Fruit fly (Drosophila melanogaster) whole organism, embryonic: ENCODE results near the gene CG18302.

Experiments
- ATbp ChIP-seq: fragments of 200-800 bp; sonication (Bioruptor generic); optimal IDR thresholded peaks from 2 replicates; lab custom pipeline; 2017; ENCODE audit warnings: missing biosample characterization, mild to moderate bottlenecking, missing genetic modification characterization, missing genetic modification reagents
- B-H2 ChIP-seq: fragments of 200-800 bp; sonication (Bioruptor generic); optimal IDR thresholded peaks from 2 replicates; lab custom pipeline; 2018; ENCODE audit warnings: missing biosample characterization, mild to moderate bottlenecking, missing genetic modification characterization
- CG10267 ChIP-seq: fragments of 200-800 bp; sonication (Bioruptor generic); optimal IDR thresholded peaks from 2 replicates; lab custom pipeline; 2018; ENCODE audit warnings: missing biosample characterization, mild to moderate bottlenecking, missing genetic modification characterization, moderate library complexity
- CG10274 ChIP-seq: fragments of 200-800 bp; sonication (Bioruptor generic); optimal IDR thresholded peaks from 3 replicates; lab custom pipeline; 2017; ENCODE audit warnings: missing biosample characterization, mild to moderate bottlenecking, missing genetic modification characterization
- CG10366 ChIP-seq: fragments of 200-800 bp; sonication (Bioruptor generic); IDR thresholded peaks from 2 replicates; pipeline ENCODE4 v1.3.6; 2022; ENCODE audit warnings: missing biosample characterization, missing genetic modification characterization
- CG10565 ChIP-seq: fragments of 200-800 bp; sonication (Bioruptor generic); optimal IDR thresholded peaks from 3 replicates; lab custom pipeline; 2016; ENCODE audit warnings: missing biosample characterization, mild to moderate bottlenecking, missing genetic modification characterization
- CG11723 ChIP-seq: fragments of 200-800 bp; sonication (Bioruptor generic); optimal IDR thresholded peaks from 2 replicates; lab custom pipeline; 2017; ENCODE audit warnings: missing biosample characterization, mild to moderate bottlenecking, missing genetic modification characterization
- CG12659 ChIP-seq: fragments of 200-800 bp; sonication (Bioruptor generic); optimal IDR thresholded peaks from 3 replicates; lab custom pipeline; 2017; ENCODE audit warnings: mild to moderate bottlenecking, missing biosample characterization, missing genetic modification reagents, missing genetic modification characterization
- CG12942 ChIP-seq: fragments of 200-800 bp; sonication (Bioruptor generic); optimal IDR thresholded peaks from 3 replicates; lab custom pipeline; 2016; ENCODE audit warnings: missing biosample characterization, missing genetic modification characterization
- CG14441 ChIP-seq: fragments of 200-800 bp; sonication (Bioruptor generic); IDR thresholded peaks from 2 replicates; pipeline ENCODE4 v1.3.6; 2022; ENCODE audit warnings: missing biosample characterization, missing genetic modification characterization
- CG2199 ChIP-seq: fragments of 200-800 bp; sonication (Bioruptor generic); IDR thresholded peaks from 3 replicates; pipeline ENCODE4 v1.3.6; 2022; ENCODE audit warnings: missing biosample characterization, missing genetic modification characterization
- CG3065 ChIP-seq: fragments of 200-800 bp; sonication (Bioruptor generic); optimal IDR thresholded peaks from 2 replicates; lab custom pipeline; 2016; ENCODE audit warnings: missing biosample characterization, missing genetic modification characterization
- CG31365 ChIP-seq: fragments of 200-800 bp; sonication (Bioruptor generic); optimal IDR thresholded peaks from 2 replicates; lab custom pipeline; 2018; ENCODE audit warnings: missing biosample characterization, mild to moderate bottlenecking, missing genetic modification characterization
- CG31388 ChIP-seq: fragments of 200-800 bp; sonication (Bioruptor generic); optimal IDR thresholded peaks from 2 replicates; lab custom pipeline; 2016; ENCODE audit warnings: missing biosample characterization, missing genetic modification characterization
- CG31441 ChIP-seq: fragments of 200-800 bp; sonication (Bioruptor generic); IDR thresholded peaks from 2 replicates; pipeline ENCODE4 v1.3.6; 2022; ENCODE audit warnings: missing biosample characterization, missing genetic modification characterization
- CG32767 ChIP-seq: fragments of 200-800 bp; sonication (Bioruptor generic); IDR thresholded peaks from 2 replicates; pipeline ENCODE4 v1.3.6; 2022; ENCODE audit warnings: missing biosample characterization, missing genetic modification characterization
- CG3726 ChIP-seq: fragments of 200-800 bp; sonication (Bioruptor generic); IDR thresholded peaks from 3 replicates; pipeline ENCODE4, ENCODE4 v1.3.6; 2022; ENCODE audit warnings: missing biosample characterization, missing genetic modification characterization
- CG5180 ChIP-seq: fragments of 200-800 bp; sonication (Bioruptor generic); optimal IDR thresholded peaks from 3 replicates; lab custom pipeline; 2017; ENCODE audit warnings: missing biosample characterization, missing genetic modification characterization, mild to moderate bottlenecking, moderate library complexity, missing genetic modification reagents
- CG6175 ChIP-seq: fragments of 200-800 bp; sonication (Bioruptor generic); IDR thresholded peaks from 3 replicates; pipeline ENCODE4 v1.3.6; 2022; ENCODE audit warnings: missing biosample characterization, missing genetic modification characterization
- D19A ChIP-seq: fragments of 200-800 bp; optimal IDR thresholded peaks from 3 replicates; lab custom pipeline; 2019; ENCODE audit warnings: missing biosample characterization, mild to moderate bottlenecking, missing genetic modification characterization, moderate library complexity
- Dip3 ChIP-seq: fragments of 200-800 bp; sonication (Bioruptor generic); optimal IDR thresholded peaks from 3 replicates; lab custom pipeline; 2016; ENCODE audit warnings: missing biosample characterization, missing genetic modification characterization
- Drgx ChIP-seq: fragments of 200-800 bp; sonication (Bioruptor generic); IDR thresholded peaks from 2 replicates; pipeline ENCODE4 v1.3.6; 2022; ENCODE audit warnings: missing biosample characterization, missing genetic modification characterization
- Elba2 ChIP-seq: fragments of 200-800 bp; sonication (Bioruptor generic); optimal IDR thresholded peaks from 3 replicates; lab custom pipeline; 2016; ENCODE audit warnings: missing biosample characterization, missing genetic modification characterization
- Hr51 ChIP-seq, 2 experiments: fragments of 200-800 bp; sonication (Bioruptor generic); optimal IDR thresholded peaks; 2 replicates in 1 of 2; 3 replicates in 1 of 2; lab custom pipeline; 2016 to 2018; ENCODE audit warnings: missing biosample characterization in 2 of 2, missing genetic modification characterization in 2 of 2, mild to moderate bottlenecking in 1 of 2, moderate library complexity in 1 of 2
- Oaz ChIP-seq: fragments of 200-800 bp; sonication (Bioruptor generic); IDR thresholded peaks from 2 replicates; pipeline ENCODE4 v1.3.6; 2022; ENCODE audit warnings: missing biosample characterization, missing genetic modification characterization
- PHDP ChIP-seq: fragments of 200-800 bp; sonication (Bioruptor generic); optimal IDR thresholded peaks from 3 replicates; lab custom pipeline; 2018; ENCODE audit warnings: missing biosample characterization, mild to moderate bottlenecking, missing genetic modification characterization, moderate library complexity
- Pdp1 ChIP-seq, 2 experiments: fragments of 200-800 bp; sonication (Bioruptor generic); optimal IDR thresholded peaks; 3 replicates each; lab custom pipeline; 2016; ENCODE audit warnings: missing biosample characterization in 2 of 2, missing genetic modification characterization in 2 of 2, mild to moderate bottlenecking in 1 of 2, moderate library complexity in 1 of 2
- ara ChIP-seq: fragments of 200-800 bp; sonication (Bioruptor generic); IDR thresholded peaks from 2 replicates; pipeline ENCODE4 v1.3.6; 2022; ENCODE audit warnings: missing biosample characterization, missing genetic modification characterization
- btn ChIP-seq: fragments of 200-800 bp; sonication (Bioruptor generic); optimal IDR thresholded peaks from 2 replicates; lab custom pipeline; 2016; ENCODE audit warnings: missing biosample characterization, missing genetic modification characterization
- danr ChIP-seq: fragments of 200-800 bp; sonication (Bioruptor generic); IDR thresholded peaks from 2 replicates; pipeline ENCODE4 v1.3.6; 2022; ENCODE audit warnings: missing biosample characterization, missing genetic modification characterization
- eve ChIP-seq, 2 experiments: fragments of >200 bp; optimal IDR thresholded peaks; 2 replicates each; lab custom pipeline; 2017; ENCODE audit warnings: missing biosample characterization in 2 of 2, missing genetic modification characterization in 2 of 2
- ewg ChIP-seq: fragments of 200-800 bp; sonication (Bioruptor generic); optimal IDR thresholded peaks from 3 replicates; lab custom pipeline; 2017; ENCODE audit warnings: mild to moderate bottlenecking, missing biosample characterization, missing genetic modification reagents, missing genetic modification characterization
- gro ChIP-seq: fragments of 200-800 bp; sonication (Bioruptor generic); optimal IDR thresholded peaks from 2 replicates; lab custom pipeline; 2016; ENCODE audit warnings: missing biosample characterization, missing genetic modification characterization
- hkb ChIP-seq, 2 experiments: fragments of 200-800 bp in 1 of 2; fragments of >200 bp in 1 of 2; sonication (Bioruptor generic) in 1 of 2; IDR thresholded peaks in 1 of 2; optimal IDR thresholded peaks in 1 of 2; 2 replicates each; pipeline versions ENCODE4 v1.3.6 to Lab custom; 2017 to 2022; ENCODE audit warnings: missing biosample characterization in 1 of 2, missing genetic modification characterization in 1 of 2
- kay ChIP-seq: fragments of 200-800 bp; sonication (Bioruptor generic); optimal IDR thresholded peaks from 2 replicates; lab custom pipeline; 2016; ENCODE audit warnings: missing biosample characterization, missing genetic modification characterization
- kni ChIP-seq: fragments of 200-800 bp; sonication (Bioruptor generic); optimal IDR thresholded peaks from 3 replicates; lab custom pipeline; 2017; ENCODE audit warnings: mild to moderate bottlenecking, missing biosample characterization, missing genetic modification reagents, missing genetic modification characterization
- lilli ChIP-seq: fragments of 200-800 bp; sonication (Bioruptor generic); optimal IDR thresholded peaks from 3 replicates; lab custom pipeline; 2016; ENCODE audit warnings: missing biosample characterization, missing genetic modification characterization
- pita ChIP-seq: fragments of 200-800 bp; sonication (Bioruptor generic); optimal IDR thresholded peaks from 2 replicates; lab custom pipeline; 2017; ENCODE audit warnings: missing biosample characterization, mild to moderate bottlenecking, missing genetic modification characterization
- ro ChIP-seq: fragments of 200-800 bp; sonication (Bioruptor generic); IDR thresholded peaks from 2 replicates; pipeline ENCODE4 v1.3.6; 2022; ENCODE audit warnings: missing biosample characterization, missing genetic modification characterization
- row ChIP-seq: fragments of 200-800 bp; sonication (Bioruptor generic); IDR thresholded peaks from 3 replicates; pipeline ENCODE4 v1.3.6; 2022; ENCODE audit warnings: missing biosample characterization, missing genetic modification characterization
- seq ChIP-seq: fragments of 200-800 bp; sonication (Bioruptor generic); IDR thresholded peaks from 2 replicates; pipeline ENCODE4 v1.3.6; 2022; ENCODE audit warnings: missing biosample characterization, missing genetic modification characterization
- slbo ChIP-seq: fragments of 200-800 bp; sonication (Bioruptor generic); IDR thresholded peaks from 2 replicates; pipeline ENCODE4 v1.3.6; 2022; ENCODE audit warnings: missing biosample characterization, missing genetic modification characterization
- tgo ChIP-seq: fragments of 200-800 bp; sonication (Bioruptor generic); IDR thresholded peaks from 3 replicates; pipeline ENCODE4 v1.3.6; 2022; ENCODE audit warnings: missing biosample characterization, missing genetic modification characterization
- twi ChIP-seq: fragments of 200-800 bp; optimal IDR thresholded peaks from 2 replicates; lab custom pipeline; 2019; ENCODE audit warnings: missing biosample characterization, mild to moderate bottlenecking, missing genetic modification characterization, moderate library complexity
- vnd ChIP-seq: fragments of 200-800 bp; sonication (Bioruptor generic); IDR thresholded peaks from 3 replicates; pipeline ENCODE4 v1.3.6; 2022; ENCODE audit warnings: missing biosample characterization, missing genetic modification characterization; ENCODE audit not compliant: partially characterized antibody
- vvl ChIP-seq: fragments of 200-800 bp; sonication (Bioruptor generic); IDR thresholded peaks from 2 replicates; pipeline ENCODE4 v1.3.6; 2022; ENCODE audit warnings: missing biosample characterization, missing genetic modification characterization
- yki ChIP-seq: fragments of >200 bp; optimal IDR thresholded peaks from 3 replicates; lab custom pipeline; 2018
- z ChIP-seq: fragments of 200-800 bp; sonication (Bioruptor generic); IDR thresholded peaks from 3 replicates; pipeline ENCODE4 v1.3.6; 2022; ENCODE audit warnings: missing biosample characterization, missing genetic modification characterization
- zen ChIP-seq: fragments of 200-800 bp; sonication (Bioruptor generic); optimal IDR thresholded peaks from 3 replicates; lab custom pipeline; 2018; ENCODE audit warnings: missing biosample characterization, mild to moderate bottlenecking, missing genetic modification characterization, moderate library complexity
- zf30C ChIP-seq: fragments of 200-800 bp; sonication (Bioruptor generic); optimal IDR thresholded peaks from 3 replicates; lab custom pipeline; 2018; ENCODE audit warnings: missing biosample characterization, mild to moderate bottlenecking, missing genetic modification characterization

CG18302 gene

dm6 chr2L:10543048-10543752 lies 9.1 kb downstream of the CG18302 start (continued):
- TF ChIP-seq CG12942 (GFP tag; lab: Kevin White, UChicago) = no peak
- peak; percentile 73 for TF ChIP-seq zf30C (GFP tag; lab: Kevin White, UChicago)
- no peak for TF ChIP-seq CG10274 (GFP tag; lab: Kevin White, UChicago)
- TF ChIP-seq seq (GFP tag; lab: Robert Waterston, UW) = no peak
- no peak for TF ChIP-seq B-H2 (GFP tag; lab: Kevin White, UChicago)
- TF ChIP-seq row (GFP tag; lab: Robert Waterston, UW) = no peak; the same call in 1 of the 3 replicates
- TF ChIP-seq vvl (GFP tag; lab: Robert Waterston, UW) = peak; percentile 68
- TF ChIP-seq gro (GFP tag; lab: Kevin White, UChicago) = no peak
- peak; percentile 18 for TF ChIP-seq twi (tag; lab: Kevin White, UChicago)
- TF ChIP-seq zen (tag; lab: Kevin White, UChicago) = peak; percentile 19
- TF ChIP-seq kni (GFP tag; lab: Kevin White, UChicago) = peak; percentile 43
- peak in 1 of 2 experiments; percentile 56 for TF ChIP-seq eve (GFP tag; optimal IDR thresholded peaks at IDR 0.05; lab: Kevin White, UChicago)
- TF ChIP-seq D19A (tag; lab: Kevin White, UChicago) = peak; percentile 44
- TF ChIP-seq lilli (GFP tag; lab: Kevin White, UChicago) = no peak
- TF ChIP-seq CG32767 = no peak
- peak; percentile 71 for TF ChIP-seq PHDP (tag; lab: Kevin White, UChicago)
- no peak for TF ChIP-seq Elba2 (GFP tag; lab: Kevin White, UChicago)
- no peak for TF ChIP-seq danr (GFP tag; lab: Robert Waterston, UW)
- no peak for TF ChIP-seq CG14441 (GFP tag; lab: Robert Waterston, UW)
- no peak for TF ChIP-seq btn (GFP tag; lab: Kevin White, UChicago)
- TF ChIP-seq hkb (optimal IDR thresholded peaks at IDR 0.05; lab: Kevin White, UChicago) = no peak
- TF ChIP-seq hkb (GFP tag; IDR thresholded peaks at IDR 0.05; lab: Robert Waterston, UW) = no peak; the same call in 1 of the 2 replicates
- TF ChIP-seq CG10366 = peak; percentile 20; the same call in 1 of the 2 replicates
- no peak for TF ChIP-seq vnd (GFP tag; lab: Robert Waterston, UW)
- no peak for TF ChIP-seq CG12659
- no peak for TF ChIP-seq yki (lab: Kevin White, UChicago)
- TF ChIP-seq CG5180 = no peak
- TF ChIP-seq CG31365 = no peak
- no peak for TF ChIP-seq tgo (GFP tag; lab: Robert Waterston, UW)
- TF ChIP-seq Hr51 (GFP tag; optimal IDR thresholded peaks at IDR 0.05; lab: Kevin White, UChicago) = peak in 1 of 2 experiments; percentile 46
- 0 out of 3 replicates have a peak, but pooled peaks have one; percentile 34 for TF ChIP-seq z (GFP tag; lab: Robert Waterston, UW)
- TF ChIP-seq slbo = no peak
- TF ChIP-seq Pdp1 (GFP tag; optimal IDR thresholded peaks at IDR 0.05; lab: Kevin White, UChicago) = no peak
- peak; percentile 62 for TF ChIP-seq ATbp (GFP tag; lab: Kevin White, UChicago)
- TF ChIP-seq Dip3 = no peak
- no peak for TF ChIP-seq CG10565 (GFP tag; lab: Kevin White, UChicago)
- TF ChIP-seq CG31441 (GFP tag; lab: Robert Waterston, UW) = peak; percentile 82
- peak; percentile 63 for TF ChIP-seq CG10267
- no peak for TF ChIP-seq Drgx (GFP tag; lab: Robert Waterston, UW)
- no peak for TF ChIP-seq Oaz (GFP tag; lab: Robert Waterston, UW)
- TF ChIP-seq pita = no peak
- TF ChIP-seq CG2199 (GFP tag; lab: Robert Waterston, UW) = no peak
- TF ChIP-seq CG3065 (GFP tag; lab: Kevin White, UChicago) = no peak
- peak; percentile 32 for TF ChIP-seq ewg
- no peak for TF ChIP-seq CG31388 (GFP tag; lab: Kevin White, UChicago)
- TF ChIP-seq CG11723 = no peak
- TF ChIP-seq kay (GFP tag; lab: Kevin White, UChicago) = no peak
- TF ChIP-seq ro (GFP tag; lab: Robert Waterston, UW) = no peak
- peak; percentile 46; the same call in 1 of the 2 replicates for TF ChIP-seq ara (GFP tag; lab: Robert Waterston, UW)
- TF ChIP-seq CG6175 (GFP tag; lab: Robert Waterston, UW) = no peak
- no peak for TF ChIP-seq CG3726 (GFP tag; lab: Robert Waterston, UW)
